Worm (Caenorhabditis elegans) whole organism, L4 larva: ENCODE results near the gene fut-1.

Source experiments
- D1046.2 ChIP-seq: fragments of 200-800 bp; sonication (Bioruptor generic); IDR thresholded peaks from 2 replicates; pipeline ENCODE4 v1.3.6; 2022; ENCODE audit warnings: missing genetic modification characterization, missing compliant biosample characterization
- F44E2.7 ChIP-seq: fragments of 200-800 bp; sonication (Bioruptor generic); IDR thresholded peaks from 2 replicates; pipeline ENCODE4 v2.1.2; 2022; ENCODE audit warnings: missing genetic modification characterization, missing compliant biosample characterization
- F49E8.2 ChIP-seq: sonication (generic microtip); optimal IDR thresholded peaks from 2 replicates; lab custom pipeline; 2016; ENCODE audit warnings: missing compliant biosample characterization, mild to moderate bottlenecking, missing genetic modification characterization, borderline replicate concordance
- R02D3.7 ChIP-seq: fragments of 150-350 bp; sonication (generic microtip); optimal IDR thresholded peaks from 3 replicates; lab custom pipeline; 2014; ENCODE audit warnings: missing biosample characterization, missing genetic modification characterization
- T20F7.1 ChIP-seq: fragments of 200-800 bp; sonication (Bioruptor generic); optimal IDR thresholded peaks from 2 replicates; lab custom pipeline; 2018; ENCODE audit warnings: mild to moderate bottlenecking, missing genetic modification characterization, missing compliant biosample characterization
- T26A8.4 ChIP-seq: fragments of 200-800 bp; sonication (Bioruptor generic); IDR thresholded peaks from 2 replicates; pipeline ENCODE4 v1.3.6; 2022; ENCODE audit warnings: missing genetic modification characterization, missing compliant biosample characterization
- Y5F2A.4 ChIP-seq: fragments of 200-800 bp; sonication (Bioruptor generic); optimal IDR thresholded peaks from 2 replicates; lab custom pipeline; 2018; ENCODE audit warnings: mild to moderate bottlenecking, missing genetic modification characterization, missing compliant biosample characterization
- Y75B8A.6 ChIP-seq: fragments of 200-800 bp; sonication (Bioruptor generic); IDR thresholded peaks from 2 replicates; pipeline ENCODE4 v1.3.6; 2022; ENCODE audit warnings: missing genetic modification reagents, missing genetic modification characterization, missing compliant biosample characterization
- ZK337.2 ChIP-seq: fragments of 200-800 bp; sonication (Bioruptor generic); IDR thresholded peaks from 2 replicates; pipeline ENCODE4 v1.3.6; 2022; ENCODE audit warnings: missing genetic modification reagents, missing genetic modification characterization, missing compliant biosample characterization
- ama-1 ChIP-seq: fragments of 150-350 bp; optimal IDR thresholded peaks from 2 replicates; lab custom pipeline; 2014; ENCODE audit warnings: inconsistent platforms, mixed read lengths
- ceh-32 ChIP-seq: sonication (generic microtip); optimal IDR thresholded peaks from 2 replicates; lab custom pipeline; 2016; ENCODE audit warnings: mild to moderate bottlenecking, missing genetic modification characterization, missing compliant biosample characterization; ENCODE audit not compliant: poor library complexity
- ceh-44 ChIP-seq: fragments of 200-800 bp; sonication (Bioruptor generic); IDR thresholded peaks from 2 replicates; pipeline ENCODE4 v1.3.6; 2022; ENCODE audit warnings: missing genetic modification reagents, missing genetic modification characterization, missing compliant biosample characterization
- ceh-82 ChIP-seq: sonication (generic microtip); optimal IDR thresholded peaks from 2 replicates; lab custom pipeline; 2017; ENCODE audit warnings: missing biosample characterization, missing genetic modification characterization
- daf-16 ChIP-seq, 3 experiments: sonication (generic microtip); optimal IDR thresholded peaks; 2 replicates each; lab custom pipeline; 2016 to 2017; ENCODE audit warnings: missing genetic modification characterization in 3 of 3, missing genetic modification reagents in 3 of 3, mild to moderate bottlenecking in 2 of 3, missing compliant biosample characterization in 2 of 3, missing biosample characterization in 1 of 3, moderate library complexity in 1 of 3
- daf-19 ChIP-seq: fragments of 200-800 bp; sonication (Bioruptor generic); conservative IDR thresholded peaks from 2 replicates; pipeline ENCODE4 v1.3.6; 2022; ENCODE audit warnings: missing genetic modification characterization, missing compliant biosample characterization
- dmd-6 ChIP-seq: fragments of 200-800 bp; sonication (Bioruptor generic); IDR thresholded peaks from 2 replicates; pipeline ENCODE4 v1.3.6; 2022; ENCODE audit warnings: missing genetic modification reagents, missing genetic modification characterization, missing compliant biosample characterization
- dmd-9 ChIP-seq: fragments of 200-800 bp; sonication (Bioruptor generic); IDR thresholded peaks from 2 replicates; pipeline ENCODE4 v1.3.6; 2022; ENCODE audit warnings: missing genetic modification reagents, missing genetic modification characterization, missing compliant biosample characterization
- duxl-1 ChIP-seq: sonication (generic microtip); optimal IDR thresholded peaks from 2 replicates; lab custom pipeline; 2016; ENCODE audit warnings: mild to moderate bottlenecking, missing genetic modification characterization, moderate library complexity, missing compliant biosample characterization; ENCODE audit not compliant: poor library complexity
- egl-43 ChIP-seq: fragments of 200-800 bp; sonication (Bioruptor generic); IDR thresholded peaks from 2 replicates; pipeline ENCODE4 v1.3.6; 2022; ENCODE audit warnings: missing genetic modification reagents, missing genetic modification characterization, missing compliant biosample characterization
- fkh-10 ChIP-seq: fragments of 150-350 bp; optimal IDR thresholded peaks from 2 replicates; lab custom pipeline; 2014; ENCODE audit warnings: missing biosample characterization, missing genetic modification reagents, missing genetic modification characterization
- gei-8 ChIP-seq: fragments of 200-800 bp; sonication (Bioruptor generic); optimal IDR thresholded peaks from 2 replicates; lab custom pipeline; 2018; ENCODE audit warnings: mild to moderate bottlenecking, missing genetic modification characterization, missing compliant biosample characterization
- hmg-1.1 ChIP-seq: fragments of 200-800 bp; sonication (Bioruptor generic); IDR thresholded peaks from 2 replicates; pipeline ENCODE4 v1.3.6; 2022; ENCODE audit warnings: missing genetic modification reagents, missing genetic modification characterization, missing compliant biosample characterization
- jun-1 ChIP-seq: fragments of 150-350 bp; optimal IDR thresholded peaks from 2 replicates; lab custom pipeline; 2014; ENCODE audit warnings: missing biosample characterization, missing genetic modification reagents, missing genetic modification characterization
- lin-13 ChIP-seq: fragments of 150-350 bp; optimal IDR thresholded peaks from 2 replicates; lab custom pipeline; 2014; ENCODE audit warnings: missing biosample characterization, missing genetic modification reagents, missing genetic modification characterization
- lin-15B ChIP-seq: fragments of 150-350 bp; sonication (generic microtip); optimal IDR thresholded peaks from 3 replicates; lab custom pipeline; 2014; ENCODE audit warnings: missing biosample characterization, missing genetic modification characterization
- lin-29 ChIP-seq: fragments of 200-800 bp; sonication (Bioruptor generic); IDR thresholded peaks from 2 replicates; pipeline ENCODE4 v1.3.6; 2022; ENCODE audit warnings: missing genetic modification reagents, missing genetic modification characterization, missing compliant biosample characterization
- lsy-2 ChIP-seq, 2 experiments: fragments of 150-350 bp in 1 of 2; sonication (generic microtip) in 1 of 2; optimal IDR thresholded peaks; 2 replicates each; lab custom pipeline; 2014 to 2017; ENCODE audit warnings: missing biosample characterization in 2 of 2, missing genetic modification characterization in 2 of 2
- madf-5 ChIP-seq, 2 experiments: fragments of 200-800 bp; sonication (Bioruptor generic); IDR thresholded peaks; 2 replicates each; pipeline ENCODE4 v1.3.6; 2022; ENCODE audit warnings: missing compliant biosample characterization in 2 of 2, missing genetic modification characterization in 2 of 2
- mdl-1 ChIP-seq, 2 experiments: fragments of 150-350 bp in 1 of 2; sonication (generic microtip) in 1 of 2; optimal IDR thresholded peaks; 2 replicates each; lab custom pipeline; 2014 to 2017; ENCODE audit warnings: missing biosample characterization in 2 of 2, missing genetic modification characterization in 2 of 2
- mes-2 ChIP-seq: sonication (generic microtip); optimal IDR thresholded peaks from 2 replicates; lab custom pipeline; 2016; ENCODE audit warnings: missing genotype, mild to moderate bottlenecking, missing genetic modification characterization, missing compliant biosample characterization; ENCODE audit not compliant: poor library complexity, severe bottlenecking
- nhr-111 ChIP-seq: fragments of 200-800 bp; sonication (Bioruptor generic); optimal IDR thresholded peaks from 2 replicates; lab custom pipeline; 2018; ENCODE audit warnings: mild to moderate bottlenecking, missing genetic modification characterization, missing compliant biosample characterization
- nhr-28 ChIP-seq: fragments of 150-350 bp; optimal IDR thresholded peaks from 2 replicates; lab custom pipeline; 2014; ENCODE audit warnings: missing biosample characterization, missing genetic modification characterization
- nhr-42 ChIP-seq: fragments of 200-800 bp; sonication (Bioruptor generic); IDR thresholded peaks from 2 replicates; pipeline ENCODE4 v1.3.6; 2022; ENCODE audit warnings: missing genetic modification characterization, missing compliant biosample characterization
- nhr-48 ChIP-seq: sonication (generic microtip); optimal IDR thresholded peaks from 2 replicates; lab custom pipeline; 2016; ENCODE audit warnings: mild to moderate bottlenecking, missing genetic modification characterization, missing compliant biosample characterization
- pqm-1 ChIP-seq: sonication (generic microtip); optimal IDR thresholded peaks from 2 replicates; lab custom pipeline; 2017; ENCODE audit warnings: missing biosample characterization, missing genetic modification characterization
- rbr-2 ChIP-seq: sonication (generic microtip); optimal IDR thresholded peaks from 2 replicates; lab custom pipeline; 2016; ENCODE audit warnings: missing genotype, missing genetic modification characterization, missing compliant biosample characterization
- saeg-2 ChIP-seq: fragments of 200-800 bp; sonication (Bioruptor generic); IDR thresholded peaks from 2 replicates; pipeline ENCODE4 v1.3.6; 2022; ENCODE audit warnings: missing genetic modification reagents, missing genetic modification characterization, missing compliant biosample characterization
- snpc-1.2 ChIP-seq: fragments of 200-800 bp; sonication (Bioruptor generic); IDR thresholded peaks from 2 replicates; pipeline ENCODE4 v1.3.6; 2022; ENCODE audit warnings: missing genetic modification reagents, missing genetic modification characterization, missing compliant biosample characterization
- spr-3 ChIP-seq: fragments of 200-800 bp; sonication (Bioruptor generic); optimal IDR thresholded peaks from 2 replicates; lab custom pipeline; 2018; ENCODE audit warnings: mild to moderate bottlenecking, missing genetic modification characterization, missing compliant biosample characterization
- tra-1 ChIP-seq: fragments of 200-800 bp; sonication (Bioruptor generic); IDR thresholded peaks from 2 replicates; pipeline ENCODE4 v1.3.6; 2022; ENCODE audit warnings: missing genetic modification reagents, missing genetic modification characterization, missing compliant biosample characterization
- unc-39 ChIP-seq: sonication (generic microtip); optimal IDR thresholded peaks from 2 replicates; lab custom pipeline; 2017; ENCODE audit warnings: missing biosample characterization, missing genetic modification characterization
- unc-62 ChIP-seq, 3 experiments: fragments of 150-350 bp in 1 of 3; sonication (generic microtip); optimal IDR thresholded peaks in 2 of 3; peaks in 1 of 3; 1 replicate in 1 of 3; 2 replicates in 2 of 3; lab custom pipeline; 2014 to 2017; ENCODE audit warnings: missing biosample characterization in 3 of 3, missing genetic modification characterization in 3 of 3, missing genetic modification reagents in 3 of 3, missing genotype in 1 of 3
- zfp-3 ChIP-seq: fragments of 200-800 bp; sonication (Bioruptor generic); conservative IDR thresholded peaks from 2 replicates; pipeline ENCODE4 v1.3.6; 2022; ENCODE audit warnings: missing genetic modification reagents, missing genetic modification characterization, missing compliant biosample characterization
- zip-2 ChIP-seq: fragments of 150-350 bp; optimal IDR thresholded peaks from 2 replicates; lab custom pipeline; 2014; ENCODE audit warnings: missing biosample characterization, missing genetic modification characterization
- ztf-11 ChIP-seq: fragments of 150-350 bp; optimal IDR thresholded peaks from 2 replicates; lab custom pipeline; 2014; ENCODE audit warnings: missing biosample characterization, missing genetic modification characterization

fut-1 gene

DNA sequence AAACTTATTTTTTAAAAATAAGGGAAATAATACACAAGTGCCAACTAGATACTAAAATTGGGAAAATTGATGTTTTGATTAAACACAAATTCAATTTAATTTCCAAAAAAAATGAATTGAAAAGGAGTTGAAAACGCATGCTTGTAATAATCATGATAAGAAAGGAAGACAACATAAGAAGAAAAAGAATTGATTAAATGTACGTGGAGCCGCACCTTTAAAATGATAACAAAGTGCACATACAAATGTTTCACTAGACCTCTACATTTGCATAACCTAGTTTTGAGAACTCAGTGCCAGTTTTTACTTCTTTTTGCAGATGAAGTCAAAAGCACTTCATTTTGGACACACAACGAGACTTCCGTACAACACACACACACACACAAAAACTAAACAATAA, 2.3 kb upstream of the fut-1 start:
- TF ChIP-seq nhr-111 (GFP tag; lab: Kevin White, UChicago) (no peak), R02D3.7 (tag; lab: Kevin White, UChicago) (no peak), pqm-1 (tag; lab: Kevin White, UChicago) (peak; percentile 44), ceh-32 (tag; lab: Kevin White, UChicago) (no peak), hmg-1.1 (GFP tag; lab: Robert Waterston, UW) (no peak), spr-3 (no peak), ama-1 (lab: Kevin White, UChicago) (no peak), zip-2 (tag; lab: Kevin White, UChicago) (no peak), nhr-28 (peak; percentile 19), gei-8 (GFP tag; lab: Kevin White, UChicago) (no peak), F44E2.7 (no peak), lin-13 (GFP tag; lab: Kevin White, UChicago) (no peak), D1046.2 (GFP tag; lab: Robert Waterston, UW) (no peak), jun-1 (tag; lab: Kevin White, UChicago) (no peak), dmd-6 (GFP tag; lab: Robert Waterston, UW) (0 out of 2 replicates have a peak, but pooled peaks have one; percentile 15), nhr-48 (tag; lab: Kevin White, UChicago) (no peak), mes-2 (tag; lab: Kevin White, UChicago) (no peak)

DNA sequence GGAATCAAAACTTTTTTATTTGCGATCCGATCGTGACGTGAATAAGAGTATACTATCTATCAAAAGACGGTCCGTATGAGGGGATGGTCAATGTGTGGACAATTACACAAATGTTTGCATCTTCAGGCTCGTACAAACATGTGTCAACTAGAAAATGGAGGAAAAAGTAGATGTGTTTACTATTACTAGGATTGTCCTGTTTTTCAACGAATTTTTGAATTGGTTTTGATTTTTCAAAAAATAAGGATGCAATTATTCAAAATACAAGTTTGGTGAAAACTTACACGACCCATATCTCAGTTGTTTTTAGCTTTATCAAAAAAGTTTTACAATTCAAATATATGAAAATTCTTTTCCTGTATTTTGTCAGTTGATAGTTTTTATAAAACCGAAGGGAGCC, 4.1 kb downstream of the fut-1 start, which contains the start of gene K08F8.7:
K08F8.7 (minus strand) TSS at position 101 of the 400 bp plus-strand sequence.
- no peak for TF ChIP-seq daf-19 (GFP tag; lab: Robert Waterston, UW)
- TF ChIP-seq ceh-82 (tag; lab: Kevin White, UChicago): no peak
- no peak for TF ChIP-seq nhr-111 (GFP tag; lab: Kevin White, UChicago)
- no peak for TF ChIP-seq nhr-42 (GFP tag; lab: Robert Waterston, UW)
- TF ChIP-seq snpc-1.2: no peak
- TF ChIP-seq spr-3: no peak
- no peak for TF ChIP-seq lin-13 (GFP tag; lab: Kevin White, UChicago)
- no peak for TF ChIP-seq dmd-6 (GFP tag; lab: Robert Waterston, UW)
- TF ChIP-seq fkh-10: no peak
- no peak for TF ChIP-seq T26A8.4
- TF ChIP-seq Y5F2A.4: no peak

DNA sequence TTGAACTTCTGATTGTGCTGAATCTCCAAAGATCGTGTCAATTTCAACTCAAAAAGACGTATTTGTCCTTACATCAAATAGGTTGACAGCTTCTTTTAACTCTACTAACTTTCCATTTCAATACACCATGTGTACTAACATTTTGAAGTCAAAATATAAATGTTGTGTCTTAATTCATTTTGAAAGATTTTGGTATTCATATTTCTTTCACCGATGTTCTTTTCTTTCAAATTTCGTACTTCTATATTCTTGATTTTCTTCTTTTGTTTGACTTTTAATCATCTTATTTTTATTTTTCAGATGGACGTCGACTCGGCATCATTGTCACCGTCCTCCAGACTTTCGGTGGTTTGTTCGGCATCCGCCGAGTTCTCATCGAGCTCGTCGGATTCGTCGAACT, 7.7 kb downstream of the fut-1 start, which contains the start of gene atf-2:
atf-2 (plus strand) TSS at position 301 of the 400 bp plus-strand sequence.
- no peak for TF ChIP-seq dmd-9 (GFP tag; lab: Robert Waterston, UW)
- no peak for TF ChIP-seq ZK337.2 (GFP tag; lab: Robert Waterston, UW)
- TF ChIP-seq F49E8.2 (tag; lab: Kevin White, UChicago): no peak
- no peak for TF ChIP-seq zfp-3 (GFP tag; lab: Robert Waterston, UW)
- TF ChIP-seq tra-1: no peak
- TF ChIP-seq unc-62 (GFP tag; optimal IDR thresholded peaks at IDR 0.05 in 1 of 2; lab: Kevin White, UChicago): no peak
- TF ChIP-seq unc-62 (tag; optimal IDR thresholded peaks at IDR 0.05; lab: Kevin White, UChicago): no peak
- TF ChIP-seq duxl-1 (tag; lab: Kevin White, UChicago): no peak
- TF ChIP-seq saeg-2 (GFP tag; lab: Robert Waterston, UW): no peak
- TF ChIP-seq spr-3: no peak
- TF ChIP-seq ztf-11 (tag; lab: Kevin White, UChicago): no peak
- no peak for TF ChIP-seq lin-15B (tag; lab: Kevin White, UChicago)
- no peak for TF ChIP-seq lsy-2 (tag; optimal IDR thresholded peaks at IDR 0.05; lab: Kevin White, UChicago)

DNA sequence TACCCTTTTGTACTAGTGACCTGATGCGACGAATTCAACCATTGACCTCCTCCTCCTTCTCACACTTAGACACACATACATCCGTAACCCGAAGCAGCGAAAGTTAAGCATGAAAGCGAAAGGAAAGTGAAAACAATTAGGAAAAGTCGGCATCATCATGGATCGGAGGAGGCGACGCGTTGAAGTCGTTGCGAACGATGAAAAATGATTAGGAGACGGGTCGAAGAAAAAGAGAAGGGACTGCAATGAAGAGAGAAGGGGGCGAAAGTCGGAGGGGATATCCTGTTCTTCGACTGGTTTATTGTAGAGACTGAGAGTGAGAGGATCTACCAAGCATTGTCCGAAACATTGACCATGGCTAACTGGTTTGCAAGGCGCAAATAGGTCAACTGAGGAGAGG, 8.4 kb downstream of the fut-1 start:
- TF ChIP-seq Y75B8A.6 (GFP tag; lab: Robert Waterston, UW): no peak
- no peak for TF ChIP-seq rbr-2 (tag; lab: Kevin White, UChicago)
- no peak for TF ChIP-seq spr-3
- TF ChIP-seq nhr-42 (GFP tag; lab: Robert Waterston, UW): no peak
- TF ChIP-seq nhr-28: peak; percentile 35
- TF ChIP-seq unc-39 (tag; lab: Kevin White, UChicago): no peak
- TF ChIP-seq daf-16 (GFP tag; optimal IDR thresholded peaks at IDR 0.05; lab: Kevin White, UChicago): no peak
- no peak for TF ChIP-seq daf-16 (tag; optimal IDR thresholded peaks at IDR 0.05; lab: Kevin White, UChicago)
- TF ChIP-seq mdl-1 (tag; optimal IDR thresholded peaks at IDR 0.05; lab: Kevin White, UChicago): peak in 1 of 2 experiments; percentile 63
- TF ChIP-seq ceh-44: no peak
- no peak for TF ChIP-seq dmd-9 (GFP tag; lab: Robert Waterston, UW)
- no peak for TF ChIP-seq D1046.2 (GFP tag; lab: Robert Waterston, UW)
- TF ChIP-seq ceh-82 (tag; lab: Kevin White, UChicago): no peak
- TF ChIP-seq madf-5 (GFP tag; IDR thresholded peaks at IDR 0.05; lab: Robert Waterston, UW): no peak
- TF ChIP-seq T20F7.1: no peak
- TF ChIP-seq egl-43 (GFP tag; lab: Robert Waterston, UW): no peak
- TF ChIP-seq lin-29: no peak
